Worm (Caenorhabditis elegans) whole organism, young adult: ENCODE results near the gene cyn-10.

Experiments
- B0019.2 ChIP-seq: fragments of 200-800 bp; sonication (Bioruptor generic); conservative IDR thresholded peaks from 2 replicates; pipeline ENCODE4 v1.3.6; 2022; ENCODE audit warnings: missing genetic modification reagents, missing genetic modification characterization, missing compliant biosample characterization
- B0035.1 ChIP-seq: sonication (generic microtip); optimal IDR thresholded peaks from 2 replicates; lab custom pipeline; 2016; ENCODE audit warnings: missing genetic modification characterization, mild to moderate bottlenecking, missing compliant biosample characterization, missing genotype, missing genetic modification reagents
- B0336.3 ChIP-seq: fragments of 200-800 bp; sonication (Bioruptor generic); IDR thresholded peaks from 2 replicates; pipeline ENCODE4 v1.3.6; 2022; ENCODE audit warnings: missing genetic modification characterization, missing compliant biosample characterization
- D2030.7 ChIP-seq: fragments of 200-800 bp; sonication (Bioruptor generic); IDR thresholded peaks from 2 replicates; pipeline ENCODE4 v1.3.6; 2022; ENCODE audit warnings: missing genetic modification reagents, missing genetic modification characterization, missing compliant biosample characterization
- F10E7.11 ChIP-seq: sonication (generic microtip); optimal IDR thresholded peaks from 2 replicates; lab custom pipeline; 2017; ENCODE audit warnings: mild to moderate bottlenecking, missing genetic modification characterization, moderate library complexity, missing compliant biosample characterization
- F23B12.7 ChIP-seq: sonication (generic microtip); optimal IDR thresholded peaks from 2 replicates; lab custom pipeline; 2017; ENCODE audit warnings: missing genetic modification characterization, mild to moderate bottlenecking, missing compliant biosample characterization, antibody characterized with exemption, moderate library complexity; ENCODE audit not compliant: insufficient read depth
- F49E8.2 ChIP-seq: sonication (generic microtip); optimal IDR thresholded peaks from 3 replicates; lab custom pipeline; 2017; ENCODE audit warnings: missing genetic modification characterization, mild to moderate bottlenecking, missing compliant biosample characterization, antibody characterized with exemption, moderate library complexity; ENCODE audit not compliant: insufficient read depth
- F57A8.1 ChIP-seq: fragments of 200-800 bp; sonication (Bioruptor generic); optimal IDR thresholded peaks from 2 replicates; lab custom pipeline; 2018; ENCODE audit warnings: mild to moderate bottlenecking, missing genetic modification characterization, moderate library complexity, missing compliant biosample characterization
- K11D2.4 ChIP-seq: fragments of 200-800 bp; sonication (Bioruptor generic); IDR thresholded peaks from 2 replicates; pipeline ENCODE4 v1.3.6; 2022; ENCODE audit warnings: missing genetic modification reagents, missing genetic modification characterization, missing compliant biosample characterization
- K12H6.12 ChIP-seq: fragments of 200-800 bp; sonication (Bioruptor generic); optimal IDR thresholded peaks from 2 replicates; lab custom pipeline; 2018; ENCODE audit warnings: mild to moderate bottlenecking, missing genetic modification characterization, missing compliant biosample characterization
- Y67H2A.10 ChIP-seq: fragments of 200-800 bp; sonication (Bioruptor generic); conservative IDR thresholded peaks from 2 replicates; pipeline ENCODE4 v1.3.6; 2022; ENCODE audit warnings: missing genetic modification reagents, missing genetic modification characterization, missing compliant biosample characterization
- ZK185.1 ChIP-seq: sonication (generic microtip); optimal IDR thresholded peaks from 2 replicates; lab custom pipeline; 2016; ENCODE audit warnings: mild to moderate bottlenecking, missing genetic modification characterization, missing compliant biosample characterization; ENCODE audit not compliant: poor library complexity, severe bottlenecking
- ama-1 ChIP-seq, 3 experiments: fragments of 150-350 bp in 1 of 3; sonication (generic microtip) in 2 of 3; optimal IDR thresholded peaks; 2 replicates each; lab custom pipeline; 2014 to 2018; ENCODE audit warnings: missing biosample characterization in 2 of 3, missing genetic modification characterization in 2 of 3, missing genetic modification reagents in 2 of 3
- athp-1 ChIP-seq: sonication (generic microtip); optimal IDR thresholded peaks from 2 replicates; lab custom pipeline; 2017; ENCODE audit warnings: mild to moderate bottlenecking, missing genetic modification characterization, missing compliant biosample characterization
- attf-6 ChIP-seq: fragments of 200-800 bp; sonication (Bioruptor generic); IDR thresholded peaks from 2 replicates; pipeline ENCODE4 v1.3.6; 2022; ENCODE audit warnings: missing genetic modification reagents, missing genetic modification characterization, missing compliant biosample characterization
- bed-2 ChIP-seq: fragments of 200-800 bp; sonication (Bioruptor generic); IDR thresholded peaks from 2 replicates; pipeline ENCODE4 v1.3.6; 2022; ENCODE audit warnings: missing genetic modification reagents, missing genetic modification characterization, missing compliant biosample characterization
- ccch-3 ChIP-seq: fragments of 200-800 bp; sonication (Bioruptor generic); optimal IDR thresholded peaks from 2 replicates; lab custom pipeline; 2018; ENCODE audit warnings: mild to moderate bottlenecking, missing genetic modification characterization, missing compliant biosample characterization
- cebp-2 ChIP-seq: fragments of 200-800 bp; sonication (Bioruptor generic); IDR thresholded peaks from 2 replicates; pipeline ENCODE4 v1.3.6; 2022; ENCODE audit warnings: missing genetic modification characterization, missing compliant biosample characterization
- ceh-40 ChIP-seq: fragments of 200-800 bp; sonication (Bioruptor generic); IDR thresholded peaks from 2 replicates; pipeline ENCODE4 v1.3.6; 2022; ENCODE audit warnings: missing genetic modification characterization, missing compliant biosample characterization
- chd-7 ChIP-seq: sonication (generic microtip); optimal IDR thresholded peaks from 2 replicates; lab custom pipeline; 2016; ENCODE audit warnings: mild to moderate bottlenecking, missing genetic modification characterization, moderate library complexity, missing compliant biosample characterization
- dox-1 ChIP-seq: fragments of 200-800 bp; sonication (Bioruptor generic); IDR thresholded peaks from 2 replicates; pipeline ENCODE4 v1.3.6; 2022; ENCODE audit warnings: missing genetic modification reagents, missing genetic modification characterization, missing compliant biosample characterization
- egrh-3 ChIP-seq: fragments of 200-800 bp; sonication (Bioruptor generic); IDR thresholded peaks from 2 replicates; pipeline ENCODE4 v1.3.6; 2022; ENCODE audit warnings: missing genetic modification reagents, missing genetic modification characterization, missing compliant biosample characterization
- ekl-4 ChIP-seq: fragments of 200-800 bp; sonication (Bioruptor generic); IDR thresholded peaks from 2 replicates; pipeline ENCODE4 v1.3.6; 2022; ENCODE audit warnings: missing genetic modification reagents, missing genetic modification characterization, missing compliant biosample characterization
- gei-17 ChIP-seq: fragments of 200-800 bp; sonication (Bioruptor generic); optimal IDR thresholded peaks from 2 replicates; lab custom pipeline; 2018; ENCODE audit warnings: mild to moderate bottlenecking, missing genetic modification characterization, missing compliant biosample characterization
- hlh-26 ChIP-seq: fragments of 200-800 bp; sonication (Bioruptor generic); conservative IDR thresholded peaks from 2 replicates; pipeline ENCODE4 v1.3.6; 2022; ENCODE audit warnings: missing genetic modification reagents, missing genetic modification characterization, missing compliant biosample characterization
- hmg-1.2 ChIP-seq: fragments of 200-800 bp; sonication (Bioruptor generic); IDR thresholded peaks from 2 replicates; pipeline ENCODE4 v1.3.6; 2022; ENCODE audit warnings: missing genetic modification reagents, missing genetic modification characterization, missing compliant biosample characterization
- hsf-1 ChIP-seq: fragments of 200-800 bp; sonication (Bioruptor generic); IDR thresholded peaks from 2 replicates; pipeline ENCODE4 v1.3.6; 2022; ENCODE audit warnings: missing genetic modification reagents, missing genetic modification characterization, missing compliant biosample characterization
- lag-1 ChIP-seq: fragments of 200-800 bp; sonication (Bioruptor generic); IDR thresholded peaks from 2 replicates; pipeline ENCODE4 v1.3.6; 2022; ENCODE audit warnings: missing genetic modification reagents, missing genetic modification characterization, missing compliant biosample characterization
- let-526 ChIP-seq: fragments of 200-800 bp; sonication (Bioruptor generic); IDR thresholded peaks from 2 replicates; pipeline ENCODE4 v1.3.6; 2022; ENCODE audit warnings: missing genetic modification reagents, missing genetic modification characterization, missing compliant biosample characterization
- lin-26 ChIP-seq: fragments of 200-800 bp; sonication (Bioruptor generic); IDR thresholded peaks from 2 replicates; pipeline ENCODE4 v1.3.6; 2022; ENCODE audit warnings: missing genetic modification reagents, missing genetic modification characterization, missing compliant biosample characterization
- lin-40 ChIP-seq: sonication (generic microtip); optimal IDR thresholded peaks from 2 replicates; lab custom pipeline; 2016; ENCODE audit warnings: missing genetic modification characterization, mild to moderate bottlenecking, missing compliant biosample characterization, missing genotype, missing genetic modification reagents
- lir-1 ChIP-seq: fragments of 200-800 bp; sonication (Bioruptor generic); conservative IDR thresholded peaks from 2 replicates; pipeline ENCODE4 v1.3.6; 2022; ENCODE audit warnings: missing genetic modification reagents, missing genetic modification characterization, missing compliant biosample characterization
- lsl-1 ChIP-seq: fragments of 200-800 bp; sonication (Bioruptor generic); optimal IDR thresholded peaks from 2 replicates; lab custom pipeline; 2018; ENCODE audit warnings: mild to moderate bottlenecking, missing genetic modification characterization, moderate library complexity, missing compliant biosample characterization
- madf-8 ChIP-seq: fragments of 200-800 bp; sonication (Bioruptor generic); conservative IDR thresholded peaks from 2 replicates; pipeline ENCODE4 v1.3.6; 2022; ENCODE audit warnings: missing genetic modification reagents, missing genetic modification characterization, missing compliant biosample characterization
- nfya-1 ChIP-seq: sonication (generic microtip); optimal IDR thresholded peaks from 2 replicates; lab custom pipeline; 2017; ENCODE audit warnings: antibody characterized with exemption, missing compliant biosample characterization, missing genetic modification characterization, borderline replicate concordance; ENCODE audit not compliant: insufficient read depth
- nfyb-1 ChIP-seq: fragments of 200-800 bp; sonication (Bioruptor generic); IDR thresholded peaks from 2 replicates; pipeline ENCODE4 v1.3.6; 2022; ENCODE audit warnings: missing genetic modification reagents, missing genetic modification characterization, missing compliant biosample characterization
- nhr-27 ChIP-seq: fragments of 200-800 bp; sonication (Bioruptor generic); optimal IDR thresholded peaks from 2 replicates; lab custom pipeline; 2018; ENCODE audit warnings: mild to moderate bottlenecking, missing genetic modification characterization, moderate library complexity, missing compliant biosample characterization
- nhr-90 ChIP-seq: sonication (generic microtip); optimal IDR thresholded peaks from 2 replicates; lab custom pipeline; 2016; ENCODE audit warnings: missing genotype, mild to moderate bottlenecking, missing genetic modification characterization, missing compliant biosample characterization
- repo-1 ChIP-seq: sonication (generic microtip); optimal IDR thresholded peaks from 2 replicates; lab custom pipeline; 2017; ENCODE audit warnings: mild to moderate bottlenecking, missing genetic modification characterization, missing compliant biosample characterization
- rpc-1 ChIP-seq, 2 experiments: fragments of 150-350 bp in 1 of 2; sonication (generic microtip) in 1 of 2; optimal IDR thresholded peaks; 2 replicates each; lab custom pipeline; 2014 to 2018; ENCODE audit warnings: missing biosample characterization in 1 of 2, missing genetic modification characterization in 1 of 2, missing genetic modification reagents in 1 of 2, missing genotype in 1 of 2
- snpc-3.4 ChIP-seq: sonication (generic microtip); optimal IDR thresholded peaks from 2 replicates; lab custom pipeline; 2017; ENCODE audit warnings: missing genetic modification characterization, mild to moderate bottlenecking, missing compliant biosample characterization, antibody characterized with exemption, moderate library complexity, missing genotype, missing genetic modification reagents
- sptf-2 ChIP-seq: fragments of 200-800 bp; sonication (Bioruptor generic); optimal IDR thresholded peaks from 2 replicates; lab custom pipeline; 2018; ENCODE audit warnings: mild to moderate bottlenecking, missing genetic modification characterization, missing compliant biosample characterization
- tbp1 ChIP-seq: fragments of 200-800 bp; sonication (Bioruptor generic); optimal IDR thresholded peaks from 2 replicates; lab custom pipeline; 2018; ENCODE audit warnings: mild to moderate bottlenecking, missing genetic modification characterization, missing compliant biosample characterization
- unc-130 ChIP-seq: sonication (generic microtip); optimal IDR thresholded peaks from 2 replicates; lab custom pipeline; 2016; ENCODE audit warnings: missing genetic modification reagents, missing genetic modification characterization, missing compliant biosample characterization
- ztf-28 ChIP-seq: fragments of 200-800 bp; sonication (Bioruptor generic); IDR thresholded peaks from 2 replicates; pipeline ENCODE4 v1.3.6; 2022; ENCODE audit warnings: missing genetic modification reagents, missing genetic modification characterization, missing compliant biosample characterization
- ztf-6 ChIP-seq: fragments of 200-800 bp; sonication (Bioruptor generic); IDR thresholded peaks from 2 replicates; pipeline ENCODE4 v1.3.6; 2022; ENCODE audit warnings: missing genetic modification reagents, missing genetic modification characterization, missing compliant biosample characterization

cyn-10 gene

ce11 chrII:6888211-6888610 lies 25.0 kb downstream of the cyn-10 start:
- TF ChIP-seq ceh-40 (GFP tag; lab: Robert Waterston, UW) (no peak), ekl-4 (GFP tag; lab: Robert Waterston, UW) (0 out of 2 replicates have a peak, but pooled peaks have one; percentile 30), let-526 (no peak), ama-1 (optimal IDR thresholded peaks at IDR 0.05; lab: Kevin White, UChicago) (peak; percentile 57), ama-1 (GFP tag; optimal IDR thresholded peaks at IDR 0.05; lab: Kevin White, UChicago) (no peak), nhr-90 (tag; lab: Kevin White, UChicago) (peak; percentile 60), nfya-1 (no peak), nfyb-1 (GFP tag; lab: Robert Waterston, UW) (no peak), K11D2.4 (GFP tag; lab: Robert Waterston, UW) (peak; percentile 81), ZK185.1 (no peak), F57A8.1 (GFP tag; lab: Kevin White, UChicago) (no peak), hlh-26 (GFP tag; lab: Robert Waterston, UW) (no peak), lin-40 (tag; lab: Kevin White, UChicago) (peak; percentile 54), B0336.3 (GFP tag; lab: Robert Waterston, UW) (peak; percentile 53; the same call in 1 of the 2 replicates), gei-17 (GFP tag; lab: Kevin White, UChicago) (no peak), D2030.7 (no peak), K12H6.12 (tag; lab: Kevin White, UChicago) (peak; percentile 34), snpc-3.4 (tag; lab: Kevin White, UChicago) (no peak), bed-2 (GFP tag; lab: Robert Waterston, UW) (no peak), unc-130 (no peak), athp-1 (peak; percentile 56), rpc-1 (optimal IDR thresholded peaks at IDR 0.05; lab: Kevin White, UChicago) (no peak), rpc-1 (tag; optimal IDR thresholded peaks at IDR 0.05; lab: Kevin White, UChicago) (no peak), tbp1 (GFP tag; lab: Kevin White, UChicago) (peak; percentile 59), B0035.1 (tag; lab: Kevin White, UChicago) (no peak), Y67H2A.10 (GFP tag; lab: Robert Waterston, UW) (no peak), chd-7 (tag; lab: Kevin White, UChicago) (peak; percentile 21), ccch-3 (GFP tag; lab: Kevin White, UChicago) (no peak), lin-26 (no peak), cebp-2 (GFP tag; lab: Robert Waterston, UW) (0 out of 2 replicates have a peak, but pooled peaks have one; percentile 24), attf-6 (GFP tag; lab: Robert Waterston, UW) (no peak), repo-1 (peak; percentile 82), ztf-28 (GFP tag; lab: Robert Waterston, UW) (no peak), ztf-6 (GFP tag; lab: Robert Waterston, UW) (no peak), F10E7.11 (tag; lab: Kevin White, UChicago) (no peak), dox-1 (GFP tag; lab: Robert Waterston, UW) (no peak), lsl-1 (GFP tag; lab: Kevin White, UChicago) (no peak), egrh-3 (GFP tag; lab: Robert Waterston, UW) (no peak), hsf-1 (0 out of 2 replicates have a peak, but pooled peaks have one; percentile 19), B0019.2 (GFP tag; lab: Robert Waterston, UW) (0 out of 2 replicates have a peak, but pooled peaks have one; percentile 21), lag-1 (GFP tag; lab: Robert Waterston, UW) (no peak), F23B12.7 (tag; lab: Kevin White, UChicago) (no peak), sptf-2 (GFP tag; lab: Kevin White, UChicago) (no peak), hmg-1.2 (GFP tag; lab: Robert Waterston, UW) (peak; percentile 42), lir-1 (GFP tag; lab: Robert Waterston, UW) (no peak), nhr-27 (no peak), madf-8 (GFP tag; lab: Robert Waterston, UW) (no peak), F49E8.2 (tag; lab: Kevin White, UChicago) (no peak)
